Worm (Caenorhabditis elegans): ENCODE data around the gene cul-5.

Gene cul-5

DNA sequence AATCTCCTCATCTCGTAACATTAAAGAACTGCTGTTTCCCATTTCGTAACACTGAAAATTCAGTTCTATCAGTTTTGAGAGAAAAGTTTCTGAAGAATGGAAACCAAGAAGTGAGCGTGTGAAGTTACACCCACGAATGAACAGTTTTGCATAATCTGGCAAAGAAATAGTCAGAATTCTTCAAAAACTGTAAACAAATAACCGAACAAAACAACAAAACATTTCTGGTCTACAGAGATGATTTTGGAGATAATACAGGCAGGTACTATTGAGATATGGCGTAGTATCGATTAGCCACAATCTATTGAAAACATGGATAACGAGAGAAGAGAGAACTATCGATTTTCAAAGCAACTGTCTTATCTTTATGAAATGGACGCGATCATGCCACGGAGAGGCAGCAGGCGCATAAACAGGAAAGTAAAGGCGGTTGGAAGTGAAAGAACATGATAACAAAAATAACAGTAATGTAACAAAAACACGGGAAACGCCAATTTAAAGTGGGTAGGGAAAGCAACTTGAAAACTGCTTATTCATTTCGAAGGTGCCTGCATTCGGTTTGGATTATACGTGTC, 24.2 kb downstream of the cul-5 start, which contains the start of gene chpf-1:
Gene chpf-1 (minus strand): TSS at position 51 of the 575 bp plus-strand sequence.
- TF ChIP-seq ces-1 (GFP tag; optimal IDR thresholded peaks at IDR 0.05) (no peak), F44E2.7 (GFP tag; IDR thresholded peaks at IDR 0.05) (no peak), attf-4 (tag; optimal IDR thresholded peaks at IDR 0.05) (no peak), daf-16 (GFP tag; optimal IDR thresholded peaks at IDR 0.05) (no peak), daf-16 (tag; optimal IDR thresholded peaks at IDR 0.05) (peak; percentile 92), lsy-2 (tag; optimal IDR thresholded peaks at IDR 0.05) (peak in 1 of 2 experiments; percentile 23), nhr-42 (GFP tag; IDR thresholded peaks at IDR 0.05) (no peak), saeg-2 (GFP tag; IDR thresholded peaks at IDR 0.05) (no peak), unc-130 (GFP tag; optimal IDR thresholded peaks at IDR 0.05) (no peak), hlh-11 (tag; optimal IDR thresholded peaks at IDR 0.05) (peak; percentile 69), snpc-4 (tag; optimal IDR thresholded peaks at IDR 0.05) (no peak), hlh-30 (tag; optimal IDR thresholded peaks at IDR 0.05; ENCODE audit: insufficient read depth) (peak; percentile 39), mdl-1 (tag; optimal IDR thresholded peaks at IDR 0.05) (peak in 1 of 2 experiments; percentile 46), nhr-11 (tag; optimal IDR thresholded peaks at IDR 0.05) (no peak), dve-1 (tag; optimal IDR thresholded peaks at IDR 0.05; ENCODE audit: insufficient read depth) (peak; percentile 60), spr-3 (GFP tag; optimal IDR thresholded peaks at IDR 0.05) (no peak), mdt-29 (GFP tag; IDR thresholded peaks at IDR 0.05) (no peak), T20F7.1 (GFP tag; optimal IDR thresholded peaks at IDR 0.05) (peak; percentile 23), pqm-1 (tag; optimal IDR thresholded peaks at IDR 0.05) (peak; percentile 84), duxl-1 (tag; optimal IDR thresholded peaks at IDR 0.05; ENCODE audit: poor library complexity) (peak; percentile 26), nhr-48 (tag; optimal IDR thresholded peaks at IDR 0.05) (no peak), daf-8 (GFP tag; IDR thresholded peaks at IDR 0.05) (no peak), mes-2 (tag; optimal IDR thresholded peaks at IDR 0.05; ENCODE audit: poor library complexity, severe bottlenecking) (peak; percentile 29), php-3 (GFP tag; IDR thresholded peaks at IDR 0.05) (no peak), nhr-25 (tag; optimal IDR thresholded peaks at IDR 0.05; ENCODE audit: borderline replicate concordance, insufficient read depth) (peak; percentile 23), mep-1 (tag; optimal IDR thresholded peaks at IDR 0.05) (peak; percentile 14), mxl-3 (GFP tag; optimal IDR thresholded peaks at IDR 0.05) (no peak), dmd-6 (GFP tag; IDR thresholded peaks at IDR 0.05) (peak; percentile 33; the same call in 1 of the 2 replicates), nhr-28 (tag; optimal IDR thresholded peaks at IDR 0.05) (peak; percentile 81), lin-1 (GFP tag; IDR thresholded peaks at IDR 0.05) (0 out of 2 replicates have a peak, but pooled peaks have one; percentile 42), ceh-28 (tag; optimal IDR thresholded peaks at IDR 0.05) (peak; percentile 64)

DNA sequence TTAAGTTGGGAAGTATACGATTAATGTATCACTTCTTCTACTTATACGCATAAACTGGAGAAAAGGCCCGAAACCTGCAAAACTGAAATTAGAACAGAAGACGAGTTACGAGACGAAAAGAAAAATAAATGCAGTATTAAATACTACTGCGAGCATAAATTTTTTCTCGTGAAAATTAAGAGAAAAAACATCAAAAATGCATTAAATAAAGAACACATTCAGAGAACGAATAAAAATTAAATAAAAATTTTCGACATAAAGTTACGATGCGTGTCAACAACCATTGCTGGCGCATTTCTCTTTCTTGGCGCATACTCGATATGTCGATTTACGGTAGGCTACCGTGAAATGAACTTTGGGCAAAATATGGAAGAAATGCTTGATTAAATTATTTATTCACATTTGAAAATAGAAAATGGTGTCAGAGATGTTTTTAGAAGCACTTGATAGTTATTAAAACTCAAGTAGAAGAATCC, 25.6 kb downstream of the cul-5 start, which contains the start of the genes ZK856.19 and ZK856.11:
Gene ZK856.19 (minus strand): TSS at position 51 of the 476 bp plus-strand sequence.
Gene ZK856.11 (minus strand): TSS at position 76 of the 476 bp plus-strand sequence.
- TF ChIP-seq hlh-30 (tag; optimal IDR thresholded peaks at IDR 0.05; ENCODE audit: insufficient read depth) (peak; percentile 24), ztf-7 (tag; optimal IDR thresholded peaks at IDR 0.05) (no peak), nhr-11 (tag; optimal IDR thresholded peaks at IDR 0.05) (peak; percentile 11), saeg-2 (GFP tag; IDR thresholded peaks at IDR 0.05) (no peak), daf-12 (tag; optimal IDR thresholded peaks at IDR 0.05) (no peak), mep-1 (tag; optimal IDR thresholded peaks at IDR 0.05) (peak; percentile 57), arid-1 (GFP tag; conservative IDR thresholded peaks at IDR 0.05) (0 out of 2 replicates have a peak, but pooled peaks have one; percentile 31), nhr-28 (tag; optimal IDR thresholded peaks at IDR 0.05) (peak; percentile 47), ZK337.2 (GFP tag; IDR thresholded peaks at IDR 0.05) (no peak), spr-1 (tag; optimal IDR thresholded peaks at IDR 0.05) (no peak), ztf-11 (tag; optimal IDR thresholded peaks at IDR 0.05) (no peak), aha-1 (tag) (no peak), dpl-1 (GFP tag; optimal IDR thresholded peaks at IDR 0.05) (peak; percentile 57), vab-7 (GFP tag; IDR thresholded peaks at IDR 0.05) (no peak), lir-3 (tag; optimal IDR thresholded peaks at IDR 0.05) (no peak), ama-1 (optimal IDR thresholded peaks at IDR 0.05) (peak; percentile 37), duxl-1 (tag; optimal IDR thresholded peaks at IDR 0.05; ENCODE audit: poor library complexity) (peak; percentile 74), unc-39 (tag; optimal IDR thresholded peaks at IDR 0.05) (no peak), lsy-2 (tag; optimal IDR thresholded peaks at IDR 0.05) (peak in 1 of 2 experiments; percentile 85), nhr-102 (tag; optimal IDR thresholded peaks at IDR 0.05) (peak; percentile 64), mxl-3 (GFP tag; optimal IDR thresholded peaks at IDR 0.05) (no peak), hmg-1.1 (GFP tag; IDR thresholded peaks at IDR 0.05) (0 out of 2 replicates have a peak, but pooled peaks have one; percentile 23), mxl-2 (GFP tag; conservative IDR thresholded peaks at IDR 0.05) (no peak), rbr-2 (tag; optimal IDR thresholded peaks at IDR 0.05) (peak; percentile 62), T20F7.1 (GFP tag; optimal IDR thresholded peaks at IDR 0.05) (peak; percentile 42), nhr-6 (tag; optimal IDR thresholded peaks at IDR 0.05) (peak; percentile 59), ceh-28 (tag; optimal IDR thresholded peaks at IDR 0.05) (no peak), snpc-4 (tag; optimal IDR thresholded peaks at IDR 0.05) (no peak)
